Worm (Caenorhabditis elegans) whole organism, L3 larva: ENCODE data around the gene avr-15.

Source experiments
- R02D3.7 ChIP-seq: fragments of 150-350 bp; optimal IDR thresholded peaks from 2 replicates; lab custom pipeline; 2014; ENCODE audit warnings: missing biosample characterization, missing genetic modification characterization
- ZK546.5 ChIP-seq: sonication (generic microtip); optimal IDR thresholded peaks from 2 replicates; lab custom pipeline; 2017; ENCODE audit warnings: missing biosample characterization, missing genetic modification characterization
- aly-2 ChIP-seq: fragments of 150-350 bp; optimal IDR thresholded peaks from 2 replicates; lab custom pipeline; 2014; ENCODE audit warnings: missing biosample characterization, missing genetic modification characterization
- ceh-16 ChIP-seq: sonication (generic microtip); optimal IDR thresholded peaks from 2 replicates; lab custom pipeline; 2017; ENCODE audit warnings: missing biosample characterization, missing genetic modification characterization
- ceh-28 ChIP-seq: fragments of 150-350 bp; optimal IDR thresholded peaks from 2 replicates; lab custom pipeline; 2014; ENCODE audit warnings: missing biosample characterization, missing genetic modification reagents, missing genetic modification characterization
- ceh-82 ChIP-seq: fragments of 150-350 bp; optimal IDR thresholded peaks from 2 replicates; lab custom pipeline; 2014; ENCODE audit warnings: missing biosample characterization, missing genetic modification characterization
- ceh-9 ChIP-seq: sonication (generic microtip); optimal IDR thresholded peaks from 2 replicates; lab custom pipeline; 2018; ENCODE audit warnings: missing biosample characterization, missing genetic modification characterization
- daf-12 ChIP-seq: fragments of 150-350 bp; optimal IDR thresholded peaks from 2 replicates; lab custom pipeline; 2014; ENCODE audit warnings: missing biosample characterization, missing genetic modification reagents, missing genetic modification characterization
- egl-27 ChIP-seq: sonication (generic microtip); optimal IDR thresholded peaks from 4 replicates; lab custom pipeline; 2017; ENCODE audit warnings: missing biosample characterization, missing genetic modification reagents, missing genetic modification characterization
- egl-5 ChIP-seq: fragments of 150-350 bp; optimal IDR thresholded peaks from 2 replicates; lab custom pipeline; 2017; ENCODE audit warnings: missing biosample characterization, missing genetic modification reagents, missing genetic modification characterization, inconsistent platforms
- elt-1 ChIP-seq: fragments of 150-350 bp; optimal IDR thresholded peaks from 2 replicates; lab custom pipeline; 2014; ENCODE audit warnings: missing biosample characterization, missing genetic modification characterization
- elt-2 ChIP-seq: sonication (generic microtip); optimal IDR thresholded peaks from 2 replicates; lab custom pipeline; 2016; ENCODE audit warnings: missing genetic modification reagents, mild to moderate bottlenecking, missing genetic modification characterization, missing compliant biosample characterization
- elt-3 ChIP-seq, 3 experiments: fragments of 150-350 bp in 1 of 3; sonication (generic microtip) in 2 of 3; optimal IDR thresholded peaks; 2 replicates in 2 of 3; 4 replicates in 1 of 3; lab custom pipeline; 2014 to 2017; ENCODE audit warnings: missing biosample characterization in 3 of 3, missing genetic modification characterization in 3 of 3
- eor-1 ChIP-seq, 2 experiments: fragments of 150-350 bp; optimal IDR thresholded peaks; 2 replicates each; lab custom pipeline; 2014 to 2018; ENCODE audit warnings: missing biosample characterization in 2 of 2, missing genetic modification characterization in 2 of 2
- fkh-10 ChIP-seq: sonication (generic microtip); optimal IDR thresholded peaks from 2 replicates; lab custom pipeline; 2017; ENCODE audit warnings: missing biosample characterization, missing genetic modification reagents, missing genetic modification characterization
- fkh-2 ChIP-seq: fragments of 150-350 bp; optimal IDR thresholded peaks from 2 replicates; lab custom pipeline; 2014; ENCODE audit warnings: missing biosample characterization, missing genetic modification reagents, missing genetic modification characterization
- fos-1 ChIP-seq: fragments of 150-350 bp; optimal IDR thresholded peaks from 2 replicates; lab custom pipeline; 2014; ENCODE audit warnings: missing biosample characterization, missing genetic modification characterization
- hmg-11 ChIP-seq: sonication (generic microtip); optimal IDR thresholded peaks from 2 replicates; lab custom pipeline; 2016; ENCODE audit warnings: missing genetic modification characterization, missing compliant biosample characterization
- jun-1 ChIP-seq: fragments of 150-350 bp; optimal IDR thresholded peaks from 2 replicates; lab custom pipeline; 2014; ENCODE audit warnings: missing biosample characterization, missing genetic modification reagents, missing genetic modification characterization
- lin-15B ChIP-seq: fragments of 150-350 bp; optimal IDR thresholded peaks from 2 replicates; lab custom pipeline; 2014; ENCODE audit warnings: missing biosample characterization, missing genetic modification characterization
- lsy-12 ChIP-seq: sonication (generic microtip); optimal IDR thresholded peaks from 2 replicates; lab custom pipeline; 2016; ENCODE audit warnings: mild to moderate bottlenecking, missing genetic modification characterization, missing compliant biosample characterization
- mdl-1 ChIP-seq: fragments of 150-350 bp; optimal IDR thresholded peaks from 2 replicates; lab custom pipeline; 2014; ENCODE audit warnings: missing biosample characterization, missing genetic modification characterization
- mml-1 ChIP-seq: fragments of 150-350 bp; sonication (generic microtip); optimal IDR thresholded peaks from 3 replicates; lab custom pipeline; 2014; ENCODE audit warnings: missing biosample characterization, missing genetic modification characterization
- nfya-1 ChIP-seq: sonication (generic microtip); optimal IDR thresholded peaks from 2 replicates; lab custom pipeline; 2017; ENCODE audit warnings: missing genetic modification characterization, mild to moderate bottlenecking, missing compliant biosample characterization, antibody characterized with exemption, moderate library complexity; ENCODE audit not compliant: insufficient read depth
- nhr-12 ChIP-seq: fragments of 150-350 bp; optimal IDR thresholded peaks from 2 replicates; lab custom pipeline; 2014; ENCODE audit warnings: missing biosample characterization, missing genetic modification characterization
- nhr-23 ChIP-seq: fragments of 150-350 bp; optimal IDR thresholded peaks from 2 replicates; lab custom pipeline; 2014; ENCODE audit warnings: missing biosample characterization, missing genetic modification reagents, missing genetic modification characterization
- nhr-237 ChIP-seq: fragments of 150-350 bp; optimal IDR thresholded peaks from 2 replicates; lab custom pipeline; 2014; ENCODE audit warnings: missing biosample characterization, missing genetic modification characterization
- nhr-25 ChIP-seq: sonication (generic microtip); optimal IDR thresholded peaks from 2 replicates; lab custom pipeline; 2017; ENCODE audit warnings: missing biosample characterization, missing genetic modification characterization
- nhr-28 ChIP-seq: fragments of 150-350 bp; optimal IDR thresholded peaks from 2 replicates; lab custom pipeline; 2014; ENCODE audit warnings: missing biosample characterization, missing genetic modification characterization
- nhr-43 ChIP-seq: sonication (generic microtip); optimal IDR thresholded peaks from 2 replicates; lab custom pipeline; 2016; ENCODE audit warnings: mild to moderate bottlenecking, missing genetic modification characterization, missing compliant biosample characterization; ENCODE audit not compliant: poor library complexity, severe bottlenecking
- nhr-76 ChIP-seq: fragments of 150-350 bp; sonication (generic microtip); optimal IDR thresholded peaks from 5 replicates; lab custom pipeline; 2014; ENCODE audit warnings: missing biosample characterization, missing genetic modification characterization
- pha-4 ChIP-seq: fragments of 150-350 bp; optimal IDR thresholded peaks from 2 replicates; lab custom pipeline; 2014; ENCODE audit warnings: missing biosample characterization, missing genetic modification reagents, missing genetic modification characterization
- pqm-1 ChIP-seq: fragments of 150-350 bp; optimal IDR thresholded peaks from 2 replicates; lab custom pipeline; 2017; ENCODE audit warnings: missing biosample characterization, missing genetic modification characterization, inconsistent platforms
- sea-2 ChIP-seq: fragments of 150-350 bp; sonication (generic microtip); optimal IDR thresholded peaks from 4 replicates; lab custom pipeline; 2014; ENCODE audit warnings: missing biosample characterization, missing genetic modification reagents, missing genetic modification characterization
- snpc-4 ChIP-seq: fragments of 150-350 bp; optimal IDR thresholded peaks from 2 replicates; lab custom pipeline; 2014; ENCODE audit warnings: missing biosample characterization, missing genetic modification characterization
- tbx-2 ChIP-seq: sonication (generic microtip); optimal IDR thresholded peaks from 2 replicates; lab custom pipeline; 2016; ENCODE audit warnings: mild to moderate bottlenecking, missing genetic modification characterization, missing compliant biosample characterization
- unc-62 ChIP-seq: fragments of 150-350 bp; sonication (generic microtip); optimal IDR thresholded peaks from 4 replicates; lab custom pipeline; 2014; ENCODE audit warnings: missing biosample characterization, missing genetic modification reagents, missing genetic modification characterization
- zag-1 ChIP-seq: fragments of 150-350 bp; optimal IDR thresholded peaks from 2 replicates; lab custom pipeline; 2014; ENCODE audit warnings: missing biosample characterization, missing genetic modification characterization
- ztf-4 ChIP-seq: fragments of 150-350 bp; optimal IDR thresholded peaks from 2 replicates; lab custom pipeline; 2014; ENCODE audit warnings: missing biosample characterization, missing genetic modification characterization

The avr-15 gene

ce11 chrV:13523194-13523593, 11.7 kb upstream of the avr-15 start, which contains the start of gene R11G10.3:
Gene R11G10.3 (plus strand): TSS chrV:13523494.
- no peak for TF ChIP-seq jun-1
- no peak for TF ChIP-seq mml-1 (tag; lab: Kevin White, UChicago)
- no peak for TF ChIP-seq pha-4
- TF ChIP-seq sea-2 (GFP tag; lab: Kevin White, UChicago): no peak
- no peak for TF ChIP-seq egl-27 (tag; lab: Kevin White, UChicago)
- TF ChIP-seq nhr-25 (tag; lab: Kevin White, UChicago): no peak
- TF ChIP-seq elt-2 (tag; lab: Kevin White, UChicago): no peak
- no peak for TF ChIP-seq unc-62 (GFP tag; lab: Kevin White, UChicago)
- TF ChIP-seq nhr-43: no peak
- no peak for TF ChIP-seq ztf-4 (tag; lab: Kevin White, UChicago)
- no peak for TF ChIP-seq mdl-1 (tag; lab: Kevin White, UChicago)
- TF ChIP-seq eor-1 (tag; optimal IDR thresholded peaks at IDR 0.05; lab: Kevin White, UChicago): no peak
- no peak for TF ChIP-seq zag-1 (tag; lab: Kevin White, UChicago)
- no peak for TF ChIP-seq nhr-237 (tag; lab: Kevin White, UChicago)

- TF ChIP-seq zag-1 (tag; lab: Kevin White, UChicago) (no peak), mml-1 (tag; lab: Kevin White, UChicago) (no peak), lsy-12 (tag; lab: Kevin White, UChicago) (no peak), aly-2 (tag; lab: Kevin White, UChicago) (no peak), egl-27 (tag; lab: Kevin White, UChicago) (no peak), ceh-82 (tag; lab: Kevin White, UChicago) (no peak), fos-1 (tag; lab: Kevin White, UChicago) (no peak), fkh-2 (no peak), snpc-4 (no peak), unc-62 (GFP tag; lab: Kevin White, UChicago) (no peak), daf-12 (tag; lab: Kevin White, UChicago) (no peak), nhr-12 (no peak)
These were observed 3.6 kb upstream of the avr-15 start, which contains the start of gene semi-1 for ce11 chrV:13515115-13515514. Gene semi-1 (minus strand): TSS chrV:13515215.

DNA sequence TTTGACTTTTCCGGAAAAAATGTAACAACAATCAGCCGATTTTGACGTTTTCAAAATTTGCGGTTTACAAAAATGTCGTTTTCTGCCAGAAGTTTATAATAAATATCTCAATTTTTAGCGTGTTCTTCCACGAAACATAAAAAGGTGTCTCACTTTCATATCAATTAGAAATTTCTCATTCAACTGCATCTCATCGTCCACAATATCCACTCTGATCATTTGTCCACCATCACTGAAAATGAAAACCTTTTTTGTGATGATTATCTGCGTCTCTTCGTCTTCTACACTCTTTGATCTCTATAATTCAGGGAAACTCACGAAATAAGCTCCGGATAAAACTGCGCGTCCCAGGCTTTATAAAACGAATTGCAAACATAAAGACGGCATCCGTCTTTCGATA, 997 bp upstream of the avr-15 start:
- no peak for TF ChIP-seq daf-12 (tag; lab: Kevin White, UChicago)
- TF ChIP-seq nfya-1 (tag; lab: Kevin White, UChicago): no peak
- no peak for TF ChIP-seq nhr-23 (tag; lab: Kevin White, UChicago)
- TF ChIP-seq nhr-43: no peak
- no peak for TF ChIP-seq eor-1 (tag; optimal IDR thresholded peaks at IDR 0.05; lab: Kevin White, UChicago)
- TF ChIP-seq lin-15B (tag; lab: Kevin White, UChicago): no peak
- TF ChIP-seq tbx-2: no peak

DNA sequence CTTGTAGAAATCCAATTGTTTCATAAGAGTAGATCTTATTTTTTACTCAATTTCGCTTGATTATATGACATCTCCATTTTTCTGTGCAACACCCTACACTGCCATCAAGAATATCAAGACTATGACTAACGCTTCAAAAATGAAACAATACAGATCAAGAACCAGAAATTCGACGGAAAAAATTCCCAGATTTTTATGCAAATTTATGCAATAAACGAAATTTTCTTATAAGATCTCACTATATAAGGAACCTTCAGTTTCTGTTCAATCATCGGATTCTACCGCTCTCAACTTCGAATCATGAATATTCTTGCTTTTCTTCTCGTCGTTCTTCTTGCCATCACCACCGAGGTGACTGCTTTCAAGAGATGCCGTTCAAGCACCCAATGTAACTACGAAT, 5.2 kb downstream of the avr-15 start, which contains the start of gene R11G10.4:
Gene R11G10.4 (plus strand): TSS at position 301 of the 400 bp plus-strand sequence.
- no peak for TF ChIP-seq nhr-28 (tag; lab: Kevin White, UChicago)
- TF ChIP-seq nhr-25 (tag; lab: Kevin White, UChicago): no peak
- no peak for TF ChIP-seq elt-1 (tag; lab: Kevin White, UChicago)
- no peak for TF ChIP-seq elt-3 (tag; optimal IDR thresholded peaks at IDR 0.05; lab: Kevin White, UChicago)

DNA sequence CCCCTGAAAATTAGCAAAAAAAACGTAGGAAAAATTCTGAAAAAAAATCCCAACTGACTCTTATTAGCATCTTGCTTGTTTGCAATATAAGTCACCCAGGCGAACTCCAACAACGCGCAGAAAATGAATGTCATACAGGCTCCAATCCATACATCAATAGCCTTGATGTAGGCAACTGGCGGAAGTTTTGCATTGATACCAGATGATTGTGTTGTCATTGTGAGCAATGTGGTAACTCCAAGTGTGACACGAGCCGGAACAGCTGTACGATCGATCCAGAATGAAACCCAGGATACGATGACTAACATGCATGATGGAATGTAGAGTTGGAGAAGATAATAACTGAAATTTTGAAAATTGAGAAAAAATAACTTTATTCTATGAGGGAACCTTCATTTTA, 12.3 kb downstream of the avr-15 start:
- no peak for TF ChIP-seq ceh-16 (tag; lab: Kevin White, UChicago)
- TF ChIP-seq nhr-23 (tag; lab: Kevin White, UChicago): no peak
- no peak for TF ChIP-seq ceh-28
- TF ChIP-seq lsy-12 (tag; lab: Kevin White, UChicago): no peak
- TF ChIP-seq fkh-10: no peak
- no peak for TF ChIP-seq mml-1 (tag; lab: Kevin White, UChicago)

DNA sequence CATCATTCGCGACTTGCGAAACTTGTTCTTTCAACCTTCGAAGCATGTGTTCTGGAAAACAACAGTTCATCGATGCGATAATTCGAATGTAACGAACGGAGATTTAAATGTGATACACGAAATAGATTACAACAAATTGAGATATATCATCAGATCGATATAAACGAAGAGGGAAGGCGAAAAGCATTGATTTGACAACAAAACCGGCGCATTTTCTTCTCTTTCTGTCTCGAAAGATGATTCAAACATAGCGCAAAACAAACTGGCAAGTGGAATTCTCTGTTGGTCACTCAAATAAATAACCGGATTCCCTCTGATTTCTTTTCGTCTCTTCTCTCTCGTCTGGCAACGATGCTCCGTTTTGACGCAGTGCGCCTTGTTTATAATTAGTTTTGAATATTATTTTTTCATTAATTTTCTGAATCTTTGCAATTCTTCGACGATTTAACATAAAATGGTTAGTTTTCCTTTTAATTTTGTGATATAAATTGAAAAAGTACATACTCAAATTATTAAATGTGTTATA, 14.1 kb downstream of the avr-15 start, which contains the start of the genes eea-1 and gut-2:
Gene eea-1 (minus strand): TSS at position 51 of the 526 bp plus-strand sequence.
Gene gut-2 (plus strand): TSS at position 369 of the 526 bp plus-strand sequence.
- TF ChIP-seq mml-1 (tag; lab: Kevin White, UChicago) (no peak), snpc-4 (peak; percentile 79), egl-27 (tag; lab: Kevin White, UChicago) (no peak), fkh-2 (no peak), ZK546.5 (tag; lab: Kevin White, UChicago) (no peak), nhr-43 (peak; percentile 74), nhr-76 (tag; lab: Kevin White, UChicago) (no peak), egl-5 (tag; lab: Kevin White, UChicago) (peak; percentile 60), jun-1 (no peak), hmg-11 (tag; lab: Kevin White, UChicago) (peak; percentile 74), unc-62 (GFP tag; lab: Kevin White, UChicago) (no peak), daf-12 (tag; lab: Kevin White, UChicago) (no peak), tbx-2 (no peak), pqm-1 (tag; lab: Kevin White, UChicago) (no peak), nhr-23 (tag; lab: Kevin White, UChicago) (peak; percentile 86), pha-4 (peak; percentile 92), ceh-9 (tag; lab: Kevin White, UChicago) (no peak), fos-1 (tag; lab: Kevin White, UChicago) (no peak), R02D3.7 (tag; lab: Kevin White, UChicago) (no peak), mdl-1 (tag; lab: Kevin White, UChicago) (no peak), zag-1 (tag; lab: Kevin White, UChicago) (no peak), elt-1 (tag; lab: Kevin White, UChicago) (no peak), ztf-4 (tag; lab: Kevin White, UChicago) (no peak), ceh-16 (tag; lab: Kevin White, UChicago) (no peak)
